Worm (Caenorhabditis elegans) whole organism, late embryonic: ENCODE data around the gene Y66D12A.24.

ENCODE experiments used
- K02D7.2 ChIP-seq: sonication (generic microtip); optimal IDR thresholded peaks from 2 replicates; lab custom pipeline; 2017; ENCODE audit warnings: mild to moderate bottlenecking, missing genetic modification characterization, missing compliant biosample characterization
- ceh-14 ChIP-seq: sonication (generic microtip); optimal IDR thresholded peaks from 2 replicates; lab custom pipeline; 2016; ENCODE audit warnings: missing genotype, missing genetic modification characterization, missing compliant biosample characterization
- ceh-18 ChIP-seq: sonication (generic microtip); optimal IDR thresholded peaks from 2 replicates; lab custom pipeline; 2016; ENCODE audit warnings: missing genetic modification characterization, missing compliant biosample characterization
- ceh-31 ChIP-seq: sonication (generic microtip); optimal IDR thresholded peaks from 2 replicates; lab custom pipeline; 2016; ENCODE audit warnings: missing genetic modification characterization, missing compliant biosample characterization
- ceh-45 ChIP-seq: fragments of 200-800 bp; sonication (Bioruptor generic); IDR thresholded peaks from 2 replicates; pipeline ENCODE4 v1.3.6; 2022; ENCODE audit warnings: missing genetic modification reagents, missing genetic modification characterization, missing compliant biosample characterization
- ceh-6 ChIP-seq: fragments of 200-800 bp; sonication (Bioruptor generic); optimal IDR thresholded peaks from 2 replicates; lab custom pipeline; 2018; ENCODE audit warnings: mild to moderate bottlenecking, missing genetic modification characterization, missing compliant biosample characterization
- che-1 ChIP-seq: sonication (generic microtip); optimal IDR thresholded peaks from 2 replicates; lab custom pipeline; 2016; ENCODE audit warnings: mild to moderate bottlenecking, missing genetic modification characterization, missing compliant biosample characterization
- dve-1 ChIP-seq: sonication (generic microtip); optimal IDR thresholded peaks from 2 replicates; lab custom pipeline; 2017; ENCODE audit warnings: antibody characterized with exemption, mild to moderate bottlenecking, missing genetic modification characterization, missing compliant biosample characterization
- lin-11 ChIP-seq: fragments of 200-800 bp; sonication (Bioruptor generic); optimal IDR thresholded peaks from 2 replicates; lab custom pipeline; 2018; ENCODE audit warnings: mild to moderate bottlenecking, missing genetic modification characterization, missing compliant biosample characterization
- npax-4 ChIP-seq: sonication (generic microtip); optimal IDR thresholded peaks from 2 replicates; lab custom pipeline; 2016; ENCODE audit warnings: missing genetic modification characterization, missing compliant biosample characterization
- pqm-1 ChIP-seq: sonication (generic microtip); optimal IDR thresholded peaks from 2 replicates; lab custom pipeline; 2016; ENCODE audit warnings: missing genetic modification characterization, missing compliant biosample characterization

- TF ChIP-seq ceh-45 (GFP tag; lab: Robert Waterston, UW) (no peak), dve-1 (tag; lab: Kevin White, UChicago) (no peak), npax-4 (tag; lab: Kevin White, UChicago) (no peak), ceh-31 (tag; lab: Kevin White, UChicago) (no peak), che-1 (tag; lab: Kevin White, UChicago) (no peak), ceh-6 (GFP tag; lab: Kevin White, UChicago) (no peak), pqm-1 (tag; lab: Kevin White, UChicago) (no peak), K02D7.2 (tag; lab: Kevin White, UChicago) (no peak), ceh-18 (no peak), ceh-14 (tag; lab: Kevin White, UChicago) (no peak), lin-11 (tag; lab: Kevin White, UChicago) (no peak)
These were observed 48.3 kb downstream of the Y66D12A.24 start for ce11 chrIII:11544947-11545346.
